Worm (Caenorhabditis elegans) whole organism, L1 larva: Measurements from ENCODE around the gene C06A1.6.

Experiments
- C04F5.9 ChIP-seq: sonication (generic microtip); optimal IDR thresholded peaks from 2 replicates; lab custom pipeline; 2016; ENCODE audit warnings: missing genetic modification characterization, missing compliant biosample characterization
- C16A3.4 ChIP-seq: fragments of 150-350 bp; optimal IDR thresholded peaks from 2 replicates; lab custom pipeline; 2014; ENCODE audit warnings: missing biosample characterization, missing genetic modification characterization
- Y116A8C.19 ChIP-seq: sonication (generic microtip); optimal IDR thresholded peaks from 2 replicates; lab custom pipeline; 2016; ENCODE audit warnings: missing compliant biosample characterization, missing genetic modification characterization, borderline replicate concordance
- aly-2 ChIP-seq: fragments of 150-350 bp; optimal IDR thresholded peaks from 2 replicates; lab custom pipeline; 2014; ENCODE audit warnings: missing biosample characterization, missing genetic modification characterization
- ama-1 ChIP-seq: fragments of 150-350 bp; optimal IDR thresholded peaks from 2 replicates; lab custom pipeline; 2014
- ceh-8 ChIP-seq: fragments of 200-800 bp; sonication (Bioruptor generic); optimal IDR thresholded peaks from 2 replicates; lab custom pipeline; 2018; ENCODE audit warnings: mild to moderate bottlenecking, missing genetic modification characterization, moderate library complexity, missing compliant biosample characterization
- ceh-82 ChIP-seq, 3 experiments: fragments of 150-350 bp in 1 of 3; sonication (generic microtip) in 2 of 3; optimal IDR thresholded peaks; 2 replicates each; lab custom pipeline; 2014 to 2017; ENCODE audit warnings: missing biosample characterization in 3 of 3, missing genetic modification characterization in 3 of 3
- efl-1 ChIP-seq, 4 experiments: fragments of 150-350 bp; optimal IDR thresholded peaks in 3 of 4; peaks in 1 of 4; 1 replicate in 1 of 4; 2 replicates in 3 of 4; lab custom pipeline; 2014; ENCODE audit warnings: missing biosample characterization in 2 of 4, missing genetic modification characterization in 2 of 4, missing genetic modification reagents in 2 of 4
- efl-3 ChIP-seq: fragments of 200-800 bp; sonication (Bioruptor generic); optimal IDR thresholded peaks from 2 replicates; lab custom pipeline; 2018; ENCODE audit warnings: mild to moderate bottlenecking, missing genetic modification characterization, missing compliant biosample characterization
- egl-13 ChIP-seq: sonication (generic microtip); optimal IDR thresholded peaks from 2 replicates; lab custom pipeline; 2016; ENCODE audit warnings: missing genotype, missing genetic modification reagents, missing genetic modification characterization, missing compliant biosample characterization
- elt-2 ChIP-seq: sonication (generic microtip); optimal IDR thresholded peaks from 2 replicates; lab custom pipeline; 2016; ENCODE audit warnings: missing genetic modification characterization, mild to moderate bottlenecking, inconsistent platforms, missing compliant biosample characterization, missing genetic modification reagents
- ets-5 ChIP-seq: fragments of 200-800 bp; sonication (Bioruptor generic); IDR thresholded peaks from 2 replicates; pipeline ENCODE4 v1.3.6; 2022; ENCODE audit warnings: missing genetic modification characterization, missing compliant biosample characterization
- fkh-10 ChIP-seq: sonication (generic microtip); optimal IDR thresholded peaks from 2 replicates; lab custom pipeline; 2017; ENCODE audit warnings: missing biosample characterization, missing genetic modification reagents, missing genetic modification characterization
- hlh-4 ChIP-seq: sonication (generic microtip); optimal IDR thresholded peaks from 2 replicates; lab custom pipeline; 2016; ENCODE audit warnings: mild to moderate bottlenecking, missing genetic modification characterization, missing compliant biosample characterization
- hpl-2 ChIP-seq: fragments of 150-350 bp; optimal IDR thresholded peaks from 2 replicates; lab custom pipeline; 2014; ENCODE audit warnings: missing biosample characterization, missing genetic modification reagents, missing genetic modification characterization
- irx-1 ChIP-seq: sonication (generic microtip); optimal IDR thresholded peaks from 2 replicates; lab custom pipeline; 2016; ENCODE audit warnings: missing genetic modification characterization, missing compliant biosample characterization
- isw-1 ChIP-seq: fragments of 200-800 bp; sonication (Bioruptor generic); IDR thresholded peaks from 2 replicates; pipeline ENCODE4 v1.3.6; 2022; ENCODE audit warnings: missing genetic modification characterization, missing compliant biosample characterization
- lin-13 ChIP-seq: fragments of 150-350 bp; optimal IDR thresholded peaks from 2 replicates; lab custom pipeline; 2014; ENCODE audit warnings: missing biosample characterization, missing genetic modification reagents, missing genetic modification characterization
- lin-35 ChIP-seq, 2 experiments: fragments of 150-350 bp; optimal IDR thresholded peaks; 2 replicates each; lab custom pipeline; 2014; ENCODE audit warnings: missing biosample characterization in 2 of 2, missing genetic modification characterization in 2 of 2, missing genetic modification reagents in 2 of 2
- lin-39 ChIP-seq: fragments of 150-350 bp; optimal IDR thresholded peaks from 2 replicates; lab custom pipeline; 2014; ENCODE audit warnings: missing biosample characterization, missing genetic modification reagents, missing genetic modification characterization
- lir-3 ChIP-seq: sonication (generic microtip); optimal IDR thresholded peaks from 2 replicates; lab custom pipeline; 2016; ENCODE audit warnings: mild to moderate bottlenecking, missing genetic modification characterization, moderate library complexity, missing compliant biosample characterization; ENCODE audit not compliant: poor library complexity
- mef-2 ChIP-seq: fragments of 150-350 bp; optimal IDR thresholded peaks from 2 replicates; lab custom pipeline; 2014; ENCODE audit warnings: missing biosample characterization, missing genetic modification characterization
- nhr-11 ChIP-seq: fragments of 150-350 bp; optimal IDR thresholded peaks from 2 replicates; lab custom pipeline; 2014; ENCODE audit warnings: missing biosample characterization, missing genetic modification characterization
- nhr-19 ChIP-seq: fragments of 200-800 bp; sonication (Bioruptor generic); conservative IDR thresholded peaks from 2 replicates; pipeline ENCODE4 v1.3.6; 2022; ENCODE audit warnings: missing genetic modification characterization, missing compliant biosample characterization
- nhr-237 ChIP-seq: fragments of 150-350 bp; optimal IDR thresholded peaks from 2 replicates; lab custom pipeline; 2014; ENCODE audit warnings: missing biosample characterization, missing genetic modification characterization
- nhr-47 ChIP-seq: sonication (generic microtip); optimal IDR thresholded peaks from 2 replicates; lab custom pipeline; 2016; ENCODE audit warnings: mild to moderate bottlenecking, missing genetic modification characterization, moderate library complexity, missing compliant biosample characterization
- nhr-71 ChIP-seq: sonication (generic microtip); optimal IDR thresholded peaks from 2 replicates; lab custom pipeline; 2016; ENCODE audit warnings: mild to moderate bottlenecking, missing genetic modification characterization, moderate library complexity, missing compliant biosample characterization
- nhr-84 ChIP-seq: sonication (generic microtip); optimal IDR thresholded peaks from 2 replicates; lab custom pipeline; 2017; ENCODE audit warnings: missing biosample characterization, missing genetic modification characterization
- nhr-85 ChIP-seq: sonication (generic microtip); peaks from one replicate; lab custom pipeline; 2016; ENCODE audit warnings: missing genetic modification characterization, inconsistent platforms, missing compliant biosample characterization
- nhr-90 ChIP-seq: sonication (generic microtip); optimal IDR thresholded peaks from 2 replicates; lab custom pipeline; 2016; ENCODE audit warnings: mild to moderate bottlenecking, missing genetic modification characterization, missing compliant biosample characterization; ENCODE audit not compliant: poor library complexity
- pax-3 ChIP-seq: fragments of 200-800 bp; sonication (Bioruptor generic); optimal IDR thresholded peaks from 2 replicates; lab custom pipeline; 2018; ENCODE audit warnings: mild to moderate bottlenecking, missing genetic modification characterization, moderate library complexity, missing compliant biosample characterization
- pqm-1 ChIP-seq: sonication (generic microtip); optimal IDR thresholded peaks from 3 replicates; lab custom pipeline; 2017; ENCODE audit warnings: missing biosample characterization, missing genetic modification characterization
- snu-23 ChIP-seq: sonication (generic microtip); optimal IDR thresholded peaks from 2 replicates; lab custom pipeline; 2016; ENCODE audit warnings: missing genetic modification characterization, missing compliant biosample characterization
- sptf-1 ChIP-seq: fragments of 150-350 bp; optimal IDR thresholded peaks from 2 replicates; lab custom pipeline; 2014; ENCODE audit warnings: missing biosample characterization, missing genetic modification characterization
- sup-37 ChIP-seq: fragments of 200-800 bp; sonication (Bioruptor generic); optimal IDR thresholded peaks from 2 replicates; lab custom pipeline; 2018; ENCODE audit warnings: mild to moderate bottlenecking, missing genetic modification characterization, missing compliant biosample characterization
- swsn-7 ChIP-seq: sonication (generic microtip); optimal IDR thresholded peaks from 2 replicates; lab custom pipeline; 2016; ENCODE audit warnings: missing genetic modification characterization, missing compliant biosample characterization
- tbx-2 ChIP-seq: sonication (generic microtip); optimal IDR thresholded peaks from 2 replicates; lab custom pipeline; 2016; ENCODE audit warnings: missing genetic modification characterization, missing compliant biosample characterization
- tlp-1 ChIP-seq: fragments of 150-350 bp; optimal IDR thresholded peaks from 2 replicates; lab custom pipeline; 2014; ENCODE audit warnings: missing biosample characterization, missing genetic modification characterization
- unc-130 ChIP-seq: fragments of 150-350 bp; optimal IDR thresholded peaks from 2 replicates; lab custom pipeline; 2017; ENCODE audit warnings: missing biosample characterization, missing genetic modification characterization, inconsistent platforms
- unc-62 ChIP-seq: fragments of 150-350 bp; optimal IDR thresholded peaks from 2 replicates; lab custom pipeline; 2014; ENCODE audit warnings: missing biosample characterization, missing genetic modification reagents, missing genetic modification characterization
- unc-98 ChIP-seq: fragments of 200-800 bp; sonication (Bioruptor generic); IDR thresholded peaks from 2 replicates; pipeline ENCODE4 v1.3.6; 2022; ENCODE audit warnings: missing genetic modification characterization, missing compliant biosample characterization
- vab-15 ChIP-seq: sonication (generic microtip); optimal IDR thresholded peaks from 2 replicates; lab custom pipeline; 2017; ENCODE audit warnings: missing genotype, mild to moderate bottlenecking, missing genetic modification characterization, missing compliant biosample characterization
- zip-4 ChIP-seq: fragments of 200-800 bp; sonication (Bioruptor generic); optimal IDR thresholded peaks from 2 replicates; lab custom pipeline; 2018; ENCODE audit warnings: mild to moderate bottlenecking, missing genetic modification characterization, moderate library complexity, missing compliant biosample characterization
- ztf-11 ChIP-seq, 2 experiments: sonication (generic microtip); optimal IDR thresholded peaks; 2 replicates each; lab custom pipeline; 2016 to 2017; ENCODE audit warnings: missing genetic modification characterization in 2 of 2, missing biosample characterization in 1 of 2, missing compliant biosample characterization in 1 of 2
- ztf-4 ChIP-seq: fragments of 150-350 bp; optimal IDR thresholded peaks from 2 replicates; lab custom pipeline; 2014; ENCODE audit warnings: missing biosample characterization, missing genetic modification characterization

C06A1.6 gene

DNA sequence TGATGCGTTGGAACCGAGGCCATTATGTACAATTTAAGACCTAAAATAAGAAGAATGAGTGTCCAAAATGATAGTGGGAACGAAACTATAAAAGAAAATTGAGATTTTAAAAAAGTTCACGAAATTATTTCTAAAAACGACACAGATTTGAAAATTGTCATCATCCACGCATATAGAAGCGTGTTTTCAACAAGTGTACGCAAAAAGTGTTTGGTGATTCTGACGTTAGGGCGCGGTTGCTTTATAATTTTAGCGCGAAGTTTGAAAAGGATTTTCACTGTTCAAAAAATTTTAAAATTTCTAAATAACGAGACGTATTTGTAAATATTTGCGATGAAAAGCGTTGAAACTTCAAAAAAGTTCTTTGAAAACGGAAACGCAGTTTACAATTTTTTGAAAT lies 1.1 kb downstream of the C06A1.6 start, which contains the start of gene cdc-48.1 (continued):
- peak; percentile 100 for TF ChIP-seq nhr-90 (tag; lab: Kevin White, UChicago)
- TF ChIP-seq isw-1 (GFP tag; lab: Robert Waterston, UW): peak; percentile 100
- peak; percentile 99 for TF ChIP-seq hpl-2 (GFP tag; lab: Kevin White, UChicago)
- peak; percentile 95 for TF ChIP-seq unc-98
- TF ChIP-seq snu-23: peak; percentile 100
- TF ChIP-seq lin-39 (tag; lab: Kevin White, UChicago): peak; percentile 100
- peak; percentile 99 for TF ChIP-seq sup-37 (GFP tag; lab: Kevin White, UChicago)
- peak; percentile 97; the same call in 1 of the 2 replicates for TF ChIP-seq ets-5 (GFP tag; lab: Robert Waterston, UW)

DNA sequence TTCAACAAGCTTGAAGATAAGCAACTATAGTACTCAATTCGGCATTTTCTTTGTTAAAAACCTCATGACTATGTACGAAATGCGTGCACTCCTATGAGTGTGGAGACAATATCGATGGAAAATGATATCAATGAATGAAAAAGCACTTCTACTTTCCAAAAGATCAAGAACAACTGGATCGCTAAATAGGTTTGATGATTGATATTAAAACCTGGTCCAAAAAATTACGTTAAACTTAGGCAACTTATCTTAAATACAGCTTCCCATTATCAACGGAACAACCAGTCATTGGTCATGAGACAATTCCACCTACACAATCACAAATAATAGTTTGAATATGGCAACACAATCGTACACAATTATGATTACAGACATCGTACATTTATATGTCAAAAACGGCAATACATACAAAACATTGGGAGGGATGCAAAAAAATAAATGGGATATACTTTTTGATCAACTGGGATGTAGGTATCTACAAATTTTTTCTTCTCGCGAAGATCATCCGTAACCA lies 4.8 kb downstream of the C06A1.6 start:
- TF ChIP-seq aly-2 (tag; lab: Kevin White, UChicago) (peak; percentile 63), ztf-11 (tag; optimal IDR thresholded peaks at IDR 0.05; lab: Kevin White, UChicago) (no peak), lin-35 (GFP tag; optimal IDR thresholded peaks at IDR 0.05; lab: Kevin White, UChicago) (peak in 1 of 2 experiments; percentile 7), lir-3 (tag; lab: Kevin White, UChicago) (peak; percentile 27), nhr-71 (tag; lab: Kevin White, UChicago) (peak; percentile 15), pax-3 (tag; lab: Kevin White, UChicago) (peak; percentile 35), elt-2 (peak; percentile 66), ama-1 (lab: Kevin White, UChicago) (peak; percentile 3), efl-1 (optimal IDR thresholded peaks at IDR 0.05; lab: Kevin White, UChicago) (no peak), efl-1 (GFP tag; optimal IDR thresholded peaks at IDR 0.05 in 1 of 2; lab: Kevin White, UChicago) (peak in 1 of 2 experiments; percentile 83), nhr-85 (peak; percentile 65), nhr-47 (tag; lab: Kevin White, UChicago) (peak; percentile 3), lin-13 (GFP tag; lab: Kevin White, UChicago) (no peak), hpl-2 (GFP tag; lab: Kevin White, UChicago) (no peak), sup-37 (GFP tag; lab: Kevin White, UChicago) (no peak)

- no peak for TF ChIP-seq vab-15 (tag; lab: Kevin White, UChicago)
- no peak for TF ChIP-seq mef-2
- no peak for TF ChIP-seq aly-2 (tag; lab: Kevin White, UChicago)
- peak; percentile 79 for TF ChIP-seq nhr-90 (tag; lab: Kevin White, UChicago)
- TF ChIP-seq elt-2: peak; percentile 25
- no peak for TF ChIP-seq ceh-8 (GFP tag; lab: Kevin White, UChicago)
- peak; percentile 86 for TF ChIP-seq tbx-2 (tag; lab: Kevin White, UChicago)
- peak; percentile 53 for TF ChIP-seq zip-4 (GFP tag; lab: Kevin White, UChicago)
- TF ChIP-seq nhr-19 (GFP tag; lab: Robert Waterston, UW): peak; percentile 87
- TF ChIP-seq nhr-237 (tag; lab: Kevin White, UChicago): no peak
- TF ChIP-seq Y116A8C.19 (tag; lab: Kevin White, UChicago): no peak
- TF ChIP-seq unc-98: no peak
- TF ChIP-seq fkh-10: peak; percentile 10
- TF ChIP-seq hlh-4 (tag; lab: Kevin White, UChicago): no peak
- no peak for TF ChIP-seq pqm-1 (tag; lab: Kevin White, UChicago)
- TF ChIP-seq unc-130 (tag; lab: Kevin White, UChicago): peak; percentile 31
- TF ChIP-seq nhr-11: peak; percentile 61
- no peak for TF ChIP-seq nhr-84 (tag; lab: Kevin White, UChicago)
- TF ChIP-seq C16A3.4 (tag; lab: Kevin White, UChicago): peak; percentile 78
- TF ChIP-seq unc-62 (GFP tag; lab: Kevin White, UChicago): no peak
- TF ChIP-seq ceh-82 (tag; optimal IDR thresholded peaks at IDR 0.05; lab: Kevin White, UChicago): peak; percentile 12 to 56 (median 37)
- no peak for TF ChIP-seq tlp-1 (tag; lab: Kevin White, UChicago)
- peak; percentile 93 for TF ChIP-seq snu-23
- TF ChIP-seq ztf-4 (tag; lab: Kevin White, UChicago): peak; percentile 76
- TF ChIP-seq C04F5.9 (tag; lab: Kevin White, UChicago): peak; percentile 22
- no peak for TF ChIP-seq sptf-1 (tag; lab: Kevin White, UChicago)
- TF ChIP-seq sup-37 (GFP tag; lab: Kevin White, UChicago): peak; percentile 51
- TF ChIP-seq nhr-71 (tag; lab: Kevin White, UChicago): peak; percentile 96
- TF ChIP-seq swsn-7 (tag; lab: Kevin White, UChicago): peak; percentile 83
- peak; percentile 58 for TF ChIP-seq isw-1 (GFP tag; lab: Robert Waterston, UW)
- peak; percentile 97 for TF ChIP-seq nhr-85
- TF ChIP-seq irx-1 (tag; lab: Kevin White, UChicago): peak; percentile 78
- peak; percentile 51 for TF ChIP-seq egl-13
- TF ChIP-seq nhr-47 (tag; lab: Kevin White, UChicago): peak; percentile 88
- TF ChIP-seq efl-3: peak; percentile 69
- peak; percentile 64 for TF ChIP-seq lin-39 (tag; lab: Kevin White, UChicago)
- TF ChIP-seq lir-3 (tag; lab: Kevin White, UChicago): peak; percentile 78
Observed at ce11 chrII:10558962-10559415, 5.5 kb downstream of the C06A1.6 start.
